Fruit fly (Drosophila melanogaster) whole organism, embryonic: ENCODE measurements around the gene CG17187.

Source experiments
- B-H1 ChIP-seq: fragments of 200-800 bp; sonication (Bioruptor generic); IDR thresholded peaks from 3 replicates; pipeline ENCODE4 v1.3.6; 2022; ENCODE audit warnings: missing biosample characterization, missing genetic modification characterization
- Bgb ChIP-seq: fragments of 200-800 bp; sonication (Bioruptor generic); IDR thresholded peaks from 2 replicates; pipeline ENCODE4 v1.3.6; 2022; ENCODE audit warnings: missing biosample characterization, missing genetic modification characterization; ENCODE audit not compliant: partially characterized antibody
- CG12769 ChIP-seq: fragments of 200-800 bp; sonication (Bioruptor generic); optimal IDR thresholded peaks from 2 replicates; lab custom pipeline; 2019; ENCODE audit warnings: missing biosample characterization, mild to moderate bottlenecking, missing genetic modification characterization, moderate library complexity
- CG13624 ChIP-seq: fragments of 200-800 bp; sonication (Bioruptor generic); optimal IDR thresholded peaks from 2 replicates; lab custom pipeline; 2016; ENCODE audit warnings: missing biosample characterization, missing genetic modification characterization
- CG14965 ChIP-seq: fragments of 200-800 bp; sonication (Bioruptor generic); optimal IDR thresholded peaks from 2 replicates; lab custom pipeline; 2016; ENCODE audit warnings: missing biosample characterization, missing genetic modification characterization, borderline replicate concordance
- CG15269 ChIP-seq: fragments of 200-800 bp; sonication (Bioruptor generic); optimal IDR thresholded peaks from 2 replicates; lab custom pipeline; 2018; ENCODE audit warnings: missing biosample characterization, mild to moderate bottlenecking, missing genetic modification characterization, moderate library complexity
- CG17359 ChIP-seq: fragments of 200-800 bp; sonication (Bioruptor generic); optimal IDR thresholded peaks from 3 replicates; lab custom pipeline; 2018; ENCODE audit warnings: missing biosample characterization, mild to moderate bottlenecking, missing genetic modification characterization, moderate library complexity
- CG17361 ChIP-seq: fragments of 200-800 bp; sonication (Bioruptor generic); IDR thresholded peaks from 3 replicates; pipeline ENCODE4 v1.3.6; 2022; ENCODE audit warnings: missing biosample characterization, missing genetic modification characterization
- CG1832 ChIP-seq: fragments of 200-800 bp; sonication (Bioruptor generic); optimal IDR thresholded peaks from 2 replicates; lab custom pipeline; 2017; ENCODE audit warnings: missing biosample characterization, mild to moderate bottlenecking, missing genetic modification characterization, inconsistent platforms
- CG18764 ChIP-seq: fragments of 200-800 bp; sonication (Bioruptor generic); optimal IDR thresholded peaks from 3 replicates; lab custom pipeline; 2016; ENCODE audit warnings: missing biosample characterization, missing genetic modification characterization
- CG2678 ChIP-seq: fragments of 200-800 bp; sonication (Bioruptor generic); optimal IDR thresholded peaks from 3 replicates; lab custom pipeline; 2019; ENCODE audit warnings: missing biosample characterization, mild to moderate bottlenecking, missing genetic modification characterization, moderate library complexity
- CG30431 ChIP-seq: fragments of 200-800 bp; sonication (Bioruptor generic); optimal IDR thresholded peaks from 2 replicates; lab custom pipeline; 2017; ENCODE audit warnings: missing biosample characterization, missing genetic modification characterization
- CG31388 ChIP-seq: fragments of 200-800 bp; sonication (Bioruptor generic); optimal IDR thresholded peaks from 2 replicates; lab custom pipeline; 2016; ENCODE audit warnings: missing biosample characterization, missing genetic modification characterization
- CG3407 ChIP-seq: fragments of 200-800 bp; sonication (Bioruptor generic); optimal IDR thresholded peaks from 2 replicates; lab custom pipeline; 2018; ENCODE audit warnings: missing biosample characterization, mild to moderate bottlenecking, missing genetic modification characterization
- CG3726 ChIP-seq: fragments of 200-800 bp; sonication (Bioruptor generic); IDR thresholded peaks from 3 replicates; pipeline ENCODE4, ENCODE4 v1.3.6; 2022; ENCODE audit warnings: missing biosample characterization, missing genetic modification characterization
- CG43689 ChIP-seq: fragments of 200-800 bp; sonication (Bioruptor generic); IDR thresholded peaks from 2 replicates; pipeline ENCODE4 v1.3.6; 2022; ENCODE audit warnings: missing biosample characterization, missing genetic modification characterization
- CG6254 ChIP-seq: fragments of 200-800 bp; sonication (Bioruptor generic); optimal IDR thresholded peaks from 3 replicates; lab custom pipeline; 2017; ENCODE audit warnings: mild to moderate bottlenecking, missing biosample characterization, missing genetic modification reagents, missing genetic modification characterization
- CG7357 ChIP-seq: fragments of 200-800 bp; sonication (Bioruptor generic); IDR thresholded peaks from 3 replicates; pipeline ENCODE4 v1.3.6; 2022; ENCODE audit warnings: missing biosample characterization, missing genetic modification characterization
- CG8944 ChIP-seq: fragments of 200-800 bp; sonication (Bioruptor generic); optimal IDR thresholded peaks from 3 replicates; lab custom pipeline; 2016; ENCODE audit warnings: missing biosample characterization, missing genetic modification characterization
- CG9215 ChIP-seq: fragments of 200-800 bp; sonication (Bioruptor generic); IDR thresholded peaks from 2 replicates; pipeline ENCODE4 v1.3.6; 2022; ENCODE audit warnings: missing biosample characterization, missing genetic modification characterization
- CG9876 ChIP-seq: fragments of 200-800 bp; sonication (Bioruptor generic); optimal IDR thresholded peaks from 2 replicates; lab custom pipeline; 2016; ENCODE audit warnings: missing biosample characterization, missing genetic modification characterization
- D19B ChIP-seq: fragments of 200-800 bp; sonication (Bioruptor generic); optimal IDR thresholded peaks from 2 replicates; lab custom pipeline; 2017; ENCODE audit warnings: missing biosample characterization, mild to moderate bottlenecking, missing genetic modification characterization
- E2f1 ChIP-seq: fragments of 200-800 bp; sonication (Bioruptor generic); IDR thresholded peaks from 2 replicates; pipeline ENCODE4 v1.3.6; 2022; ENCODE audit warnings: missing biosample characterization, missing genetic modification characterization
- ERR ChIP-seq: fragments of 200-800 bp; sonication (Bioruptor generic); optimal IDR thresholded peaks from 2 replicates; lab custom pipeline; 2016; ENCODE audit warnings: missing biosample characterization, missing genetic modification characterization
- MBD-R2 ChIP-seq: fragments of 200-800 bp; sonication (Bioruptor generic); IDR thresholded peaks from 2 replicates; pipeline ENCODE4 v1.3.6; 2022; ENCODE audit warnings: missing biosample characterization, missing genetic modification characterization
- MTF-1 ChIP-seq: fragments of 200-800 bp; sonication (Bioruptor generic); optimal IDR thresholded peaks from 2 replicates; lab custom pipeline; 2018; ENCODE audit warnings: missing biosample characterization, mild to moderate bottlenecking, missing genetic modification characterization, borderline replicate concordance
- NC2α ChIP-seq: fragments of 200-800 bp; sonication (Bioruptor generic); optimal IDR thresholded peaks from 2 replicates; lab custom pipeline; 2016; ENCODE audit warnings: missing biosample characterization, missing genetic modification characterization
- NfI ChIP-seq: fragments of 200-800 bp; sonication (Bioruptor generic); optimal IDR thresholded peaks from 3 replicates; lab custom pipeline; 2018; ENCODE audit warnings: missing biosample characterization, mild to moderate bottlenecking, missing genetic modification characterization, moderate library complexity
- PHDP ChIP-seq: fragments of 200-800 bp; sonication (Bioruptor generic); optimal IDR thresholded peaks from 3 replicates; lab custom pipeline; 2018; ENCODE audit warnings: missing biosample characterization, mild to moderate bottlenecking, missing genetic modification characterization, moderate library complexity
- Rfx ChIP-seq: fragments of 200-800 bp; sonication (Bioruptor generic); IDR thresholded peaks from 2 replicates; pipeline ENCODE4 v1.3.6; 2022; ENCODE audit warnings: missing biosample characterization, missing genetic modification characterization
- Scr ChIP-seq: fragments of 200-800 bp; sonication (Bioruptor generic); IDR thresholded peaks from 2 replicates; pipeline ENCODE4 v1.3.6; 2022; ENCODE audit warnings: missing biosample characterization, missing genetic modification characterization; ENCODE audit not compliant: partially characterized antibody
- Usf ChIP-seq: fragments of 200-800 bp; sonication (Bioruptor generic); optimal IDR thresholded peaks from 2 replicates; lab custom pipeline; 2017; ENCODE audit warnings: missing genotype, missing biosample characterization, missing genetic modification characterization
- amos ChIP-seq: fragments of 200-800 bp; sonication (Bioruptor generic); IDR thresholded peaks from 2 replicates; pipeline ENCODE4 v1.3.6; 2022; ENCODE audit warnings: missing biosample characterization, missing genetic modification characterization; ENCODE audit not compliant: partially characterized antibody
- bcd ChIP-seq: fragments of 200-800 bp; sonication (Bioruptor generic); optimal IDR thresholded peaks from 2 replicates; lab custom pipeline; 2017; ENCODE audit warnings: missing biosample characterization, mild to moderate bottlenecking, missing genetic modification characterization
- bigmax ChIP-seq: fragments of 200-800 bp; sonication (Bioruptor generic); optimal IDR thresholded peaks from 2 replicates; lab custom pipeline; 2018; ENCODE audit warnings: missing biosample characterization, mild to moderate bottlenecking, missing genetic modification characterization
- cato ChIP-seq: fragments of 200-800 bp; sonication (Bioruptor generic); optimal IDR thresholded peaks from 2 replicates; lab custom pipeline; 2016; ENCODE audit warnings: missing biosample characterization, missing genetic modification characterization, borderline replicate concordance
- caup ChIP-seq: fragments of 200-800 bp; sonication (Bioruptor generic); optimal IDR thresholded peaks from 3 replicates; lab custom pipeline; 2017; ENCODE audit warnings: missing biosample characterization, mild to moderate bottlenecking, missing genetic modification characterization, moderate library complexity; ENCODE audit not compliant: severe bottlenecking
- chm ChIP-seq: fragments of 200-800 bp; sonication (Bioruptor generic); IDR thresholded peaks from 2 replicates; pipeline ENCODE4 v1.3.6; 2022; ENCODE audit warnings: missing biosample characterization, missing genetic modification characterization
- chn ChIP-seq: fragments of 200-800 bp; sonication (Bioruptor generic); optimal IDR thresholded peaks from 2 replicates; lab custom pipeline; 2016; ENCODE audit warnings: missing biosample characterization, missing genetic modification characterization
- ci ChIP-seq: fragments of 200-800 bp; sonication (Bioruptor generic); IDR thresholded peaks from 3 replicates; pipeline ENCODE4 v1.3.6; 2022; ENCODE audit warnings: missing biosample characterization, missing genetic modification characterization
- da ChIP-seq: fragments of 200-800 bp; sonication (Bioruptor generic); optimal IDR thresholded peaks from 2 replicates; lab custom pipeline; 2016; ENCODE audit warnings: missing biosample characterization, missing genetic modification characterization
- dm ChIP-seq: fragments of 200-800 bp; sonication (Bioruptor generic); optimal IDR thresholded peaks from 3 replicates; lab custom pipeline; 2016; ENCODE audit warnings: missing biosample characterization, missing genetic modification characterization
- dmrt99B ChIP-seq: fragments of 200-800 bp; sonication (Bioruptor generic); optimal IDR thresholded peaks from 2 replicates; lab custom pipeline; 2018; ENCODE audit warnings: missing biosample characterization, mild to moderate bottlenecking, missing genetic modification characterization, moderate library complexity
- dpn ChIP-seq, 2 experiments: fragments of 200-800 bp; sonication (Bioruptor generic); optimal IDR thresholded peaks; 3 replicates each; lab custom pipeline; 2016; ENCODE audit warnings: missing biosample characterization in 2 of 2, missing genetic modification characterization in 2 of 2
- ems ChIP-seq: fragments of 200-800 bp; sonication (Bioruptor generic); optimal IDR thresholded peaks from 3 replicates; lab custom pipeline; 2016; ENCODE audit warnings: missing biosample characterization, missing genetic modification characterization
- gcm2 ChIP-seq: fragments of 200-800 bp; sonication (Bioruptor generic); optimal IDR thresholded peaks from 2 replicates; lab custom pipeline; 2016; ENCODE audit warnings: missing biosample characterization, missing genetic modification characterization
- lilli ChIP-seq: fragments of 200-800 bp; sonication (Bioruptor generic); optimal IDR thresholded peaks from 3 replicates; lab custom pipeline; 2016; ENCODE audit warnings: missing biosample characterization, missing genetic modification characterization
- luna ChIP-seq: fragments of 200-800 bp; sonication (Bioruptor generic); optimal IDR thresholded peaks from 2 replicates; lab custom pipeline; 2016; ENCODE audit warnings: missing biosample characterization, missing genetic modification characterization
- mld ChIP-seq: fragments of 200-800 bp; sonication (Bioruptor generic); IDR thresholded peaks from 3 replicates; pipeline ENCODE4 v1.3.6; 2022; ENCODE audit warnings: missing biosample characterization, missing genetic modification characterization; ENCODE audit not compliant: partially characterized antibody
- pita ChIP-seq: fragments of 200-800 bp; sonication (Bioruptor generic); optimal IDR thresholded peaks from 2 replicates; lab custom pipeline; 2017; ENCODE audit warnings: missing biosample characterization, mild to moderate bottlenecking, missing genetic modification characterization
- wdn ChIP-seq: fragments of 200-800 bp; sonication (Bioruptor generic); IDR thresholded peaks from 2 replicates; pipeline ENCODE4 v1.3.6; 2022; ENCODE audit warnings: missing biosample characterization, missing genetic modification characterization

The CG17187 gene

dm6 chr3R:11269013-11269412, 37.3 kb upstream of the CG17187 start (continued):
- TF ChIP-seq amos (GFP tag; lab: Robert Waterston, UW), result no peak
- TF ChIP-seq Usf (GFP tag; lab: Kevin White, UChicago), result no peak
- no peak for TF ChIP-seq CG15269 (tag; lab: Kevin White, UChicago)
- no peak for TF ChIP-seq luna
- no peak for TF ChIP-seq CG7357 (GFP tag; lab: Robert Waterston, UW)
- no peak for TF ChIP-seq D19B
- TF ChIP-seq wdn (GFP tag; lab: Robert Waterston, UW), result no peak
- TF ChIP-seq CG43689, result no peak
- no peak for TF ChIP-seq PHDP (tag; lab: Kevin White, UChicago)
- TF ChIP-seq CG9876 (GFP tag; lab: Kevin White, UChicago), result no peak
- TF ChIP-seq ems (GFP tag; lab: Kevin White, UChicago), result peak; percentile 54
- no peak for TF ChIP-seq mld (GFP tag; lab: Robert Waterston, UW)
- peak; percentile 87 for TF ChIP-seq chm
- no peak for TF ChIP-seq Scr (GFP tag; lab: Robert Waterston, UW)
- peak; percentile 55 for TF ChIP-seq CG30431 (GFP tag; lab: Kevin White, UChicago)
- peak; percentile 2 for TF ChIP-seq NC2α (GFP tag; lab: Kevin White, UChicago)
- TF ChIP-seq E2f1, result no peak
- no peak for TF ChIP-seq Bgb
- TF ChIP-seq NfI (GFP tag; lab: Kevin White, UChicago), result peak; percentile 82
- no peak for TF ChIP-seq CG12769 (tag; lab: Kevin White, UChicago)
- TF ChIP-seq CG13624 (GFP tag; lab: Kevin White, UChicago), result no peak
- TF ChIP-seq chn (GFP tag; lab: Kevin White, UChicago), result peak; percentile 73
- peak; percentile 98 for TF ChIP-seq CG14965
- no peak; the same call in 1 of the 2 replicates for TF ChIP-seq Rfx (GFP tag; lab: Robert Waterston, UW)
- TF ChIP-seq CG3407, result peak; percentile 57
- no peak for TF ChIP-seq CG8944 (GFP tag; lab: Kevin White, UChicago)
- peak; percentile 45 to 65 for TF ChIP-seq dpn (GFP tag; optimal IDR thresholded peaks at IDR 0.05; lab: Kevin White, UChicago)
- no peak for TF ChIP-seq CG2678 (tag; lab: Kevin White, UChicago)
- no peak for TF ChIP-seq gcm2 (GFP tag; lab: Kevin White, UChicago)
- 0 out of 3 replicates have a peak, but pooled peaks have one; percentile 41 for TF ChIP-seq CG3726 (GFP tag; lab: Robert Waterston, UW)
- peak; percentile 50 for TF ChIP-seq bcd (GFP tag; lab: Kevin White, UChicago)
- peak; percentile 88 for TF ChIP-seq MTF-1 (GFP tag; lab: Kevin White, UChicago)
- TF ChIP-seq lilli, result peak; percentile 47
- TF ChIP-seq CG17361 (GFP tag; lab: Robert Waterston, UW), result no peak
- no peak for TF ChIP-seq B-H1 (GFP tag; lab: Robert Waterston, UW)
- TF ChIP-seq bigmax (GFP tag; lab: Kevin White, UChicago), result no peak
- TF ChIP-seq caup, result peak; percentile 82
- no peak for TF ChIP-seq CG9215 (GFP tag; lab: Robert Waterston, UW)
- no peak for TF ChIP-seq CG17359
- no peak; the same call in 1 of the 3 replicates for TF ChIP-seq ci (GFP tag; lab: Robert Waterston, UW)
- peak; percentile 40 for TF ChIP-seq cato (GFP tag; lab: Kevin White, UChicago)
- no peak for TF ChIP-seq da (GFP tag; lab: Kevin White, UChicago)
- no peak for TF ChIP-seq ERR (GFP tag; lab: Kevin White, UChicago)
- TF ChIP-seq pita, result no peak
- peak; percentile 27 for TF ChIP-seq dm (GFP tag; lab: Kevin White, UChicago)
- peak; percentile 15 for TF ChIP-seq CG31388
- no peak for TF ChIP-seq CG1832 (GFP tag; lab: Kevin White, UChicago)
- TF ChIP-seq CG6254 (GFP tag; lab: Kevin White, UChicago), result peak; percentile 85
- TF ChIP-seq CG18764 (GFP tag; lab: Kevin White, UChicago), result peak; percentile 82
- no peak for TF ChIP-seq MBD-R2 (GFP tag; lab: Robert Waterston, UW)
- TF ChIP-seq dmrt99B (tag; lab: Kevin White, UChicago), result no peak
